Worm (Caenorhabditis elegans) whole organism, L3 larva: Measurements from ENCODE around the gene F42G2.5.
A peak's percentile ranks its signal among the peaks of the same experiment; 100 is the strongest.

ENCODE experiments used
- aly-2 ChIP-seq: fragments of 150-350 bp; optimal IDR thresholded peaks from 2 replicates; lab custom pipeline; 2014; ENCODE audit warnings: missing biosample characterization, missing genetic modification characterization
- ceh-16 ChIP-seq: sonication (generic microtip); optimal IDR thresholded peaks from 2 replicates; lab custom pipeline; 2017; ENCODE audit warnings: missing biosample characterization, missing genetic modification characterization
- ceh-28 ChIP-seq: fragments of 150-350 bp; optimal IDR thresholded peaks from 2 replicates; lab custom pipeline; 2014; ENCODE audit warnings: missing biosample characterization, missing genetic modification reagents, missing genetic modification characterization
- daf-12 ChIP-seq: fragments of 150-350 bp; optimal IDR thresholded peaks from 2 replicates; lab custom pipeline; 2014; ENCODE audit warnings: missing biosample characterization, missing genetic modification reagents, missing genetic modification characterization
- egl-27 ChIP-seq: sonication (generic microtip); optimal IDR thresholded peaks from 4 replicates; lab custom pipeline; 2017; ENCODE audit warnings: missing biosample characterization, missing genetic modification reagents, missing genetic modification characterization
- egl-5 ChIP-seq: fragments of 150-350 bp; optimal IDR thresholded peaks from 2 replicates; lab custom pipeline; 2017; ENCODE audit warnings: missing biosample characterization, missing genetic modification reagents, missing genetic modification characterization, inconsistent platforms
- elt-2 ChIP-seq: sonication (generic microtip); optimal IDR thresholded peaks from 2 replicates; lab custom pipeline; 2016; ENCODE audit warnings: missing genetic modification reagents, mild to moderate bottlenecking, missing genetic modification characterization, missing compliant biosample characterization
- fkh-10 ChIP-seq: sonication (generic microtip); optimal IDR thresholded peaks from 2 replicates; lab custom pipeline; 2017; ENCODE audit warnings: missing biosample characterization, missing genetic modification reagents, missing genetic modification characterization
- fkh-2 ChIP-seq: fragments of 150-350 bp; optimal IDR thresholded peaks from 2 replicates; lab custom pipeline; 2014; ENCODE audit warnings: missing biosample characterization, missing genetic modification reagents, missing genetic modification characterization
- fos-1 ChIP-seq: fragments of 150-350 bp; optimal IDR thresholded peaks from 2 replicates; lab custom pipeline; 2014; ENCODE audit warnings: missing biosample characterization, missing genetic modification characterization
- hmg-11 ChIP-seq: sonication (generic microtip); optimal IDR thresholded peaks from 2 replicates; lab custom pipeline; 2016; ENCODE audit warnings: missing genetic modification characterization, missing compliant biosample characterization
- jun-1 ChIP-seq: fragments of 150-350 bp; optimal IDR thresholded peaks from 2 replicates; lab custom pipeline; 2014; ENCODE audit warnings: missing biosample characterization, missing genetic modification reagents, missing genetic modification characterization
- lin-15B ChIP-seq: fragments of 150-350 bp; optimal IDR thresholded peaks from 2 replicates; lab custom pipeline; 2014; ENCODE audit warnings: missing biosample characterization, missing genetic modification characterization
- lin-39 ChIP-seq: fragments of 150-350 bp; optimal IDR thresholded peaks from 2 replicates; lab custom pipeline; 2018; ENCODE audit warnings: missing biosample characterization, missing genetic modification reagents, missing genetic modification characterization
- lsy-12 ChIP-seq: sonication (generic microtip); optimal IDR thresholded peaks from 2 replicates; lab custom pipeline; 2016; ENCODE audit warnings: mild to moderate bottlenecking, missing genetic modification characterization, missing compliant biosample characterization
- mdl-1 ChIP-seq: fragments of 150-350 bp; optimal IDR thresholded peaks from 2 replicates; lab custom pipeline; 2014; ENCODE audit warnings: missing biosample characterization, missing genetic modification characterization
- mml-1 ChIP-seq: fragments of 150-350 bp; sonication (generic microtip); optimal IDR thresholded peaks from 3 replicates; lab custom pipeline; 2014; ENCODE audit warnings: missing biosample characterization, missing genetic modification characterization
- nfya-1 ChIP-seq: sonication (generic microtip); optimal IDR thresholded peaks from 2 replicates; lab custom pipeline; 2017; ENCODE audit warnings: missing genetic modification characterization, mild to moderate bottlenecking, missing compliant biosample characterization, antibody characterized with exemption, moderate library complexity; ENCODE audit not compliant: insufficient read depth
- nhr-11 ChIP-seq: fragments of 150-350 bp; optimal IDR thresholded peaks from 2 replicates; lab custom pipeline; 2014; ENCODE audit warnings: missing biosample characterization, missing genetic modification characterization
- nhr-12 ChIP-seq: fragments of 150-350 bp; optimal IDR thresholded peaks from 2 replicates; lab custom pipeline; 2014; ENCODE audit warnings: missing biosample characterization, missing genetic modification characterization
- nhr-237 ChIP-seq: fragments of 150-350 bp; optimal IDR thresholded peaks from 2 replicates; lab custom pipeline; 2014; ENCODE audit warnings: missing biosample characterization, missing genetic modification characterization
- nhr-28 ChIP-seq: fragments of 150-350 bp; optimal IDR thresholded peaks from 2 replicates; lab custom pipeline; 2014; ENCODE audit warnings: missing biosample characterization, missing genetic modification characterization
- nhr-43 ChIP-seq: sonication (generic microtip); optimal IDR thresholded peaks from 2 replicates; lab custom pipeline; 2016; ENCODE audit warnings: mild to moderate bottlenecking, missing genetic modification characterization, missing compliant biosample characterization; ENCODE audit not compliant: poor library complexity, severe bottlenecking
- nhr-67 ChIP-seq: fragments of 150-350 bp; optimal IDR thresholded peaks from 2 replicates; lab custom pipeline; 2014; ENCODE audit warnings: missing biosample characterization, missing genetic modification characterization
- nhr-77 ChIP-seq: fragments of 150-350 bp; optimal IDR thresholded peaks from 2 replicates; lab custom pipeline; 2014; ENCODE audit warnings: missing biosample characterization, missing genetic modification characterization
- pha-4 ChIP-seq: fragments of 150-350 bp; optimal IDR thresholded peaks from 2 replicates; lab custom pipeline; 2014; ENCODE audit warnings: missing biosample characterization, missing genetic modification reagents, missing genetic modification characterization
- pqm-1 ChIP-seq: fragments of 150-350 bp; optimal IDR thresholded peaks from 2 replicates; lab custom pipeline; 2017; ENCODE audit warnings: missing biosample characterization, missing genetic modification characterization, inconsistent platforms
- sea-2 ChIP-seq: fragments of 150-350 bp; sonication (generic microtip); optimal IDR thresholded peaks from 4 replicates; lab custom pipeline; 2014; ENCODE audit warnings: missing biosample characterization, missing genetic modification reagents, missing genetic modification characterization
- skn-1 ChIP-seq: fragments of 150-350 bp; optimal IDR thresholded peaks from 2 replicates; lab custom pipeline; 2014; ENCODE audit warnings: missing biosample characterization, missing genetic modification characterization
- snpc-4 ChIP-seq: fragments of 150-350 bp; optimal IDR thresholded peaks from 2 replicates; lab custom pipeline; 2014; ENCODE audit warnings: missing biosample characterization, missing genetic modification characterization
- tbx-2 ChIP-seq: sonication (generic microtip); optimal IDR thresholded peaks from 2 replicates; lab custom pipeline; 2016; ENCODE audit warnings: mild to moderate bottlenecking, missing genetic modification characterization, missing compliant biosample characterization
- unc-39 ChIP-seq: sonication (generic microtip); optimal IDR thresholded peaks from 4 replicates; lab custom pipeline; 2017; ENCODE audit warnings: missing biosample characterization, missing genetic modification characterization
- unc-62 ChIP-seq: fragments of 150-350 bp; sonication (generic microtip); optimal IDR thresholded peaks from 4 replicates; lab custom pipeline; 2014; ENCODE audit warnings: missing biosample characterization, missing genetic modification reagents, missing genetic modification characterization
- zag-1 ChIP-seq: fragments of 150-350 bp; optimal IDR thresholded peaks from 2 replicates; lab custom pipeline; 2014; ENCODE audit warnings: missing biosample characterization, missing genetic modification characterization
- ztf-11 ChIP-seq: fragments of 150-350 bp; optimal IDR thresholded peaks from 2 replicates; lab custom pipeline; 2014; ENCODE audit warnings: missing biosample characterization, missing genetic modification characterization
- ztf-4 ChIP-seq: fragments of 150-350 bp; optimal IDR thresholded peaks from 2 replicates; lab custom pipeline; 2014; ENCODE audit warnings: missing biosample characterization, missing genetic modification characterization

The F42G2.5 gene

ce11 chrII:2385495-2385894 lies 32.3 kb downstream of the F42G2.5 start, which contains the start of gene F16G10.9:
Gene F16G10.9 (minus strand): TSS chrII:2385595.
- TF ChIP-seq lsy-12 (tag; lab: Kevin White, UChicago) (no peak), ceh-16 (tag; lab: Kevin White, UChicago) (no peak), mml-1 (tag; lab: Kevin White, UChicago) (no peak)

ce11 chrII:2383334-2383733 lies 34.5 kb downstream of the F42G2.5 start, which contains the start of gene F16G10.8:
Gene F16G10.8 (minus strand): TSS chrII:2383434.
- no peak for TF ChIP-seq nhr-67
- TF ChIP-seq lin-15B (tag; lab: Kevin White, UChicago), result no peak

ce11 chrII:2380174-2380573 lies 37.6 kb downstream of the F42G2.5 start, which contains the start of gene F16G10.7:
Gene F16G10.7 (minus strand): TSS chrII:2380274.
- TF ChIP-seq nfya-1 (tag; lab: Kevin White, UChicago) (peak; percentile 38), pqm-1 (tag; lab: Kevin White, UChicago) (no peak)

ce11 chrII:2379673-2380072 lies 38.1 kb downstream of the F42G2.5 start:
- TF ChIP-seq jun-1 (tag; lab: Kevin White, UChicago) (no peak), pqm-1 (tag; lab: Kevin White, UChicago) (no peak), nhr-28 (tag; lab: Kevin White, UChicago) (no peak), nfya-1 (tag; lab: Kevin White, UChicago) (no peak), elt-2 (no peak), lin-15B (tag; lab: Kevin White, UChicago) (no peak), unc-62 (GFP tag; lab: Kevin White, UChicago) (no peak), sea-2 (GFP tag; lab: Kevin White, UChicago) (no peak), tbx-2 (tag; lab: Kevin White, UChicago) (no peak), egl-27 (tag; lab: Kevin White, UChicago) (no peak), fkh-2 (no peak), ceh-28 (tag; lab: Kevin White, UChicago) (no peak), ztf-4 (tag; lab: Kevin White, UChicago) (no peak), nhr-11 (no peak), nhr-237 (no peak), fkh-10 (GFP tag; lab: Kevin White, UChicago) (no peak)

ce11 chrII:2378465-2379009 lies 39.3 kb downstream of the F42G2.5 start:
- TF ChIP-seq nhr-11 (no peak), lsy-12 (tag; lab: Kevin White, UChicago) (peak; percentile 91), jun-1 (tag; lab: Kevin White, UChicago) (peak; percentile 99), hmg-11 (tag; lab: Kevin White, UChicago) (no peak), elt-2 (peak; percentile 100), lin-39 (tag; lab: Kevin White, UChicago) (no peak), unc-39 (tag; lab: Kevin White, UChicago) (no peak), fkh-10 (GFP tag; lab: Kevin White, UChicago) (no peak), snpc-4 (tag; lab: Kevin White, UChicago) (no peak), ceh-16 (tag; lab: Kevin White, UChicago) (no peak), nhr-67 (no peak), nhr-43 (tag; lab: Kevin White, UChicago) (no peak), skn-1 (no peak), aly-2 (tag; lab: Kevin White, UChicago) (no peak), mdl-1 (tag; lab: Kevin White, UChicago) (no peak), ztf-4 (tag; lab: Kevin White, UChicago) (no peak), nhr-237 (no peak), daf-12 (tag; lab: Kevin White, UChicago) (no peak), pha-4 (tag; lab: Kevin White, UChicago) (peak; percentile 79), pqm-1 (tag; lab: Kevin White, UChicago) (peak; percentile 98), egl-5 (tag; lab: Kevin White, UChicago) (no peak), zag-1 (tag; lab: Kevin White, UChicago) (no peak), nhr-77 (tag; lab: Kevin White, UChicago) (no peak), ceh-28 (tag; lab: Kevin White, UChicago) (peak; percentile 5), egl-27 (tag; lab: Kevin White, UChicago) (peak; percentile 93), fos-1 (peak; percentile 80), nhr-12 (no peak), ztf-11 (tag; lab: Kevin White, UChicago) (no peak)
